Worm (Caenorhabditis elegans) whole organism, early embryonic: Measurements from ENCODE around the gene sms-1.

Experiments used
- ceh-36 ChIP-seq: sonication (generic microtip); optimal IDR thresholded peaks from 2 replicates; lab custom pipeline; 2016; ENCODE audit warnings: missing genetic modification characterization, inconsistent platforms, missing compliant biosample characterization
- pes-1 ChIP-seq: fragments of 200-800 bp; sonication (Bioruptor generic); IDR thresholded peaks from 2 replicates; pipeline ENCODE4 v1.3.6; 2022; ENCODE audit warnings: missing genetic modification reagents, missing genetic modification characterization, missing compliant biosample characterization

ce11 chrIV:11520960-11521359 is 23.0 kb upstream of the sms-1 start, which contains the start of the genes M04B2.4 and gfl-1:
- TF ChIP-seq ceh-36 (no peak), pes-1 (no peak)
